Worm (Caenorhabditis elegans) whole organism, L3 larva: ENCODE measurements around the gene gmps-1.
A peak's percentile ranks its signal among the peaks of the same experiment; 100 is the strongest.

Experiments used
- R02D3.7 ChIP-seq: fragments of 150-350 bp; optimal IDR thresholded peaks from 2 replicates; lab custom pipeline; 2014; ENCODE audit warnings: missing biosample characterization, missing genetic modification characterization
- ZK546.5 ChIP-seq: sonication (generic microtip); optimal IDR thresholded peaks from 2 replicates; lab custom pipeline; 2017; ENCODE audit warnings: missing biosample characterization, missing genetic modification characterization
- aly-2 ChIP-seq: fragments of 150-350 bp; optimal IDR thresholded peaks from 2 replicates; lab custom pipeline; 2014; ENCODE audit warnings: missing biosample characterization, missing genetic modification characterization
- ama-1 ChIP-seq: fragments of 150-350 bp; optimal IDR thresholded peaks from 2 replicates; lab custom pipeline; 2018
- ceh-16 ChIP-seq: sonication (generic microtip); optimal IDR thresholded peaks from 2 replicates; lab custom pipeline; 2017; ENCODE audit warnings: missing biosample characterization, missing genetic modification characterization
- ceh-28 ChIP-seq: fragments of 150-350 bp; optimal IDR thresholded peaks from 2 replicates; lab custom pipeline; 2014; ENCODE audit warnings: missing biosample characterization, missing genetic modification reagents, missing genetic modification characterization
- ceh-82 ChIP-seq: fragments of 150-350 bp; optimal IDR thresholded peaks from 2 replicates; lab custom pipeline; 2014; ENCODE audit warnings: missing biosample characterization, missing genetic modification characterization
- ceh-9 ChIP-seq: sonication (generic microtip); optimal IDR thresholded peaks from 2 replicates; lab custom pipeline; 2018; ENCODE audit warnings: missing biosample characterization, missing genetic modification characterization
- egl-27 ChIP-seq: sonication (generic microtip); optimal IDR thresholded peaks from 4 replicates; lab custom pipeline; 2017; ENCODE audit warnings: missing biosample characterization, missing genetic modification reagents, missing genetic modification characterization
- egl-5 ChIP-seq: fragments of 150-350 bp; optimal IDR thresholded peaks from 2 replicates; lab custom pipeline; 2017; ENCODE audit warnings: missing biosample characterization, missing genetic modification reagents, missing genetic modification characterization, inconsistent platforms
- elt-2 ChIP-seq: sonication (generic microtip); optimal IDR thresholded peaks from 2 replicates; lab custom pipeline; 2016; ENCODE audit warnings: missing genetic modification reagents, mild to moderate bottlenecking, missing genetic modification characterization, missing compliant biosample characterization
- elt-3 ChIP-seq, 3 experiments: fragments of 150-350 bp in 1 of 3; sonication (generic microtip) in 2 of 3; optimal IDR thresholded peaks; 2 replicates in 2 of 3; 4 replicates in 1 of 3; lab custom pipeline; 2014 to 2017; ENCODE audit warnings: missing biosample characterization in 3 of 3, missing genetic modification characterization in 3 of 3
- eor-1 ChIP-seq, 2 experiments: fragments of 150-350 bp; optimal IDR thresholded peaks; 2 replicates each; lab custom pipeline; 2014 to 2018; ENCODE audit warnings: missing biosample characterization in 2 of 2, missing genetic modification characterization in 2 of 2
- fkh-10 ChIP-seq: sonication (generic microtip); optimal IDR thresholded peaks from 2 replicates; lab custom pipeline; 2017; ENCODE audit warnings: missing biosample characterization, missing genetic modification reagents, missing genetic modification characterization
- fkh-2 ChIP-seq: fragments of 150-350 bp; optimal IDR thresholded peaks from 2 replicates; lab custom pipeline; 2014; ENCODE audit warnings: missing biosample characterization, missing genetic modification reagents, missing genetic modification characterization
- hmg-11 ChIP-seq: sonication (generic microtip); optimal IDR thresholded peaks from 2 replicates; lab custom pipeline; 2016; ENCODE audit warnings: missing genetic modification characterization, missing compliant biosample characterization
- jun-1 ChIP-seq: fragments of 150-350 bp; optimal IDR thresholded peaks from 2 replicates; lab custom pipeline; 2014; ENCODE audit warnings: missing biosample characterization, missing genetic modification reagents, missing genetic modification characterization
- lin-15B ChIP-seq: fragments of 150-350 bp; optimal IDR thresholded peaks from 2 replicates; lab custom pipeline; 2014; ENCODE audit warnings: missing biosample characterization, missing genetic modification characterization
- lin-39 ChIP-seq: fragments of 150-350 bp; optimal IDR thresholded peaks from 2 replicates; lab custom pipeline; 2018; ENCODE audit warnings: missing biosample characterization, missing genetic modification reagents, missing genetic modification characterization
- lsy-12 ChIP-seq: sonication (generic microtip); optimal IDR thresholded peaks from 2 replicates; lab custom pipeline; 2016; ENCODE audit warnings: mild to moderate bottlenecking, missing genetic modification characterization, missing compliant biosample characterization
- nfya-1 ChIP-seq: sonication (generic microtip); optimal IDR thresholded peaks from 2 replicates; lab custom pipeline; 2017; ENCODE audit warnings: missing genetic modification characterization, mild to moderate bottlenecking, missing compliant biosample characterization, antibody characterized with exemption, moderate library complexity; ENCODE audit not compliant: insufficient read depth
- nhr-11 ChIP-seq: fragments of 150-350 bp; optimal IDR thresholded peaks from 2 replicates; lab custom pipeline; 2014; ENCODE audit warnings: missing biosample characterization, missing genetic modification characterization
- nhr-12 ChIP-seq: fragments of 150-350 bp; optimal IDR thresholded peaks from 2 replicates; lab custom pipeline; 2014; ENCODE audit warnings: missing biosample characterization, missing genetic modification characterization
- nhr-23 ChIP-seq: fragments of 150-350 bp; optimal IDR thresholded peaks from 2 replicates; lab custom pipeline; 2014; ENCODE audit warnings: missing biosample characterization, missing genetic modification reagents, missing genetic modification characterization
- nhr-237 ChIP-seq: fragments of 150-350 bp; optimal IDR thresholded peaks from 2 replicates; lab custom pipeline; 2014; ENCODE audit warnings: missing biosample characterization, missing genetic modification characterization
- nhr-25 ChIP-seq: sonication (generic microtip); optimal IDR thresholded peaks from 2 replicates; lab custom pipeline; 2017; ENCODE audit warnings: missing biosample characterization, missing genetic modification characterization
- nhr-28 ChIP-seq: fragments of 150-350 bp; optimal IDR thresholded peaks from 2 replicates; lab custom pipeline; 2014; ENCODE audit warnings: missing biosample characterization, missing genetic modification characterization
- nhr-43 ChIP-seq: sonication (generic microtip); optimal IDR thresholded peaks from 2 replicates; lab custom pipeline; 2016; ENCODE audit warnings: mild to moderate bottlenecking, missing genetic modification characterization, missing compliant biosample characterization; ENCODE audit not compliant: poor library complexity, severe bottlenecking
- nhr-67 ChIP-seq: fragments of 150-350 bp; optimal IDR thresholded peaks from 2 replicates; lab custom pipeline; 2014; ENCODE audit warnings: missing biosample characterization, missing genetic modification characterization
- pha-4 ChIP-seq: fragments of 150-350 bp; optimal IDR thresholded peaks from 2 replicates; lab custom pipeline; 2014; ENCODE audit warnings: missing biosample characterization, missing genetic modification reagents, missing genetic modification characterization
- pqm-1 ChIP-seq: fragments of 150-350 bp; optimal IDR thresholded peaks from 2 replicates; lab custom pipeline; 2017; ENCODE audit warnings: missing biosample characterization, missing genetic modification characterization, inconsistent platforms
- skn-1 ChIP-seq: fragments of 150-350 bp; optimal IDR thresholded peaks from 2 replicates; lab custom pipeline; 2014; ENCODE audit warnings: missing biosample characterization, missing genetic modification characterization
- zag-1 ChIP-seq: fragments of 150-350 bp; optimal IDR thresholded peaks from 2 replicates; lab custom pipeline; 2014; ENCODE audit warnings: missing biosample characterization, missing genetic modification characterization
- ztf-11 ChIP-seq: fragments of 150-350 bp; optimal IDR thresholded peaks from 2 replicates; lab custom pipeline; 2014; ENCODE audit warnings: missing biosample characterization, missing genetic modification characterization

gmps-1 gene

DNA sequence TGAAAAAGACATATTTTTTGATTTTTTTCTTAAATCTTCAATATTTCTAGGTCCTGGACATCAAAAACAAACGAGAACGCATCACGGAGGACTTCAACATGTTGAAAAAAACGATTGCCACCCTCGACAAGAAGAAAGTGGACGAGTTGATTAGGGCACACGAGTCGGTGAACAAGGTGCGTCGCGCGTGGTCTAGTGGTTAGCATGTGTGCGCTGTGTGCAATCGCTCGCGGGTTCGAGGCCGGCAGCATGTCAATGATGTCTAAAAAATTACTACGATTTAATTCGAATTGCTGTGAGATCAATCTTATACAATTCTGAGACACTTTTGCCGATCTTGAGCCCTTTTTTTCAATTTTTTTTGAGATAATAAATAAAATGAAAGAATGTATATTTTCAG is 28.5 kb downstream of the gmps-1 start (continued):
- peak; percentile 46 for TF ChIP-seq nhr-11
- TF ChIP-seq elt-2 (tag; lab: Kevin White, UChicago), result peak; percentile 58
- no peak for TF ChIP-seq ceh-9 (tag; lab: Kevin White, UChicago)
- TF ChIP-seq egl-27, result no peak
- TF ChIP-seq nhr-25 (tag; lab: Kevin White, UChicago), result peak; percentile 71
- TF ChIP-seq lin-15B (tag; lab: Kevin White, UChicago), result peak; percentile 45
- no peak for TF ChIP-seq nhr-237 (tag; lab: Kevin White, UChicago)
- no peak for TF ChIP-seq eor-1 (tag; optimal IDR thresholded peaks at IDR 0.05; lab: Kevin White, UChicago)
- peak; percentile 12 for TF ChIP-seq skn-1
- TF ChIP-seq R02D3.7 (tag; lab: Kevin White, UChicago), result peak; percentile 43
- no peak for TF ChIP-seq ZK546.5 (tag; lab: Kevin White, UChicago)
- TF ChIP-seq ama-1 (lab: Kevin White, UChicago), result peak; percentile 52

ce11 chrII:10838550-10838949 is 30.0 kb downstream of the gmps-1 start:
- TF ChIP-seq egl-5 (no peak), ZK546.5 (tag; lab: Kevin White, UChicago) (no peak), nfya-1 (tag; lab: Kevin White, UChicago) (peak; percentile 73), elt-2 (tag; lab: Kevin White, UChicago) (no peak), ztf-11 (no peak), hmg-11 (no peak), pqm-1 (tag; lab: Kevin White, UChicago) (no peak)
- TF ChIP-seq, all 47 proteins: peak for 1

DNA sequence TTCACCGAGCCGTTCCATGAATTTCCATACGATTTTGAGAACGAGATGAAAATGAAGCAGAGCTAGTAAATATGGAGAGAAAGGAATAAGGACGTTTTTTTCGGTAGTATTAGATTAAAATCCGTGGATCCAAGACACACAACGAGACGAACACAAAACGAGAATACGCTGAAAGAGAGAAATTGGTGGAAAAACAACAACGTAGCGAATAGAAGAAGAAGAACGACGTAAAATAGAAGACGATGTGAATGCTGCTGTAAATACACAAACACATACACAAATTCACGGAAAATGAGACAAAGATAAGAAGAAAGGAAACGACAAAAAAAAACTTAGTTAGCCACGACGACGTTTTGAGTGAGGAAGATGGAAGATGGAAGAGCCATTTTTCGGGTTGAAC is 33.8 kb downstream of the gmps-1 start:
- no peak for TF ChIP-seq nhr-23 (tag; lab: Kevin White, UChicago)
- TF ChIP-seq zag-1 (tag; lab: Kevin White, UChicago), result no peak
- no peak for TF ChIP-seq egl-5
- TF ChIP-seq nhr-28 (tag; lab: Kevin White, UChicago), result no peak
- no peak for TF ChIP-seq aly-2
- TF ChIP-seq, all 47 proteins: peak for 0

DNA sequence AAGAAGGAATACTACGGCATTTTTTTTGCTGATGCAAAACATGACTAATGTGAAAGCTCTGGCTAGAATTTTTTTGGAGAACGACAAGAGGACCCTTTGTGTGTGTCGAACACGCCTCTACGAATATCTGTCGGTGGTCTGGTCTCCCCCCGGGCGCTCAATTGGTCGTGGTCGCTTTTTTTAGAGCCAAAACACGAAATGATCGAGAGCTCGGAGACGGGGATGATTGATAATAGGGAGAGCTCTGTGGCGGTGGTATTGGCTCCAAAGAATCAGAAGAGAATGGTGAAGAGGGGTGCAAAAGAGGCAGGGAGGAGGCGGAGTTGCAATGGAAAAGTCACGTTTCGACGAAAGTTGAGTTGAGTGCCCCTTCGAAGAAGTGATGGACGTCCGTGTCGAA is 38.9 kb downstream of the gmps-1 start:
- TF ChIP-seq nfya-1 (tag; lab: Kevin White, UChicago) (peak; percentile 24), aly-2 (no peak), lin-39 (tag; lab: Kevin White, UChicago) (peak; percentile 84)

DNA sequence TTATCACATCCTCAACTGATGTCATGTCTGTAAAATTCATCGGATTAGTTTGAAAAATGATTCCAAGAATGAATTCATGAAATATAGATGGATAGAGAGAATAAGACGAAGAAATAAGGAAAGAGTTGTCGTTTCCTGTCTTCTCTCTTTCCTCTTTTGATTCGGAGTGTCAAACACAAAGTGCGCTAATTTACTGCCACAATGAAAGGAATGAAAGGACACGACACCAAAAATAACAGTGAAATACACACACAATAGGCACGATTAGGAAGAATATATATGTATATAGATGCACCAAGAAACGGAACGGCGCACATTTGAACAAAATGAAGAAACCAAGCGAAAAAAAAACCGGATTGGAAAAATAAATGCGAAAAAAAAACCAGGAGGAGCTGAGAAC is 39.4 kb downstream of the gmps-1 start, which contains the start of gene VM106R.1:
VM106R.1 (minus strand) TSS at position 101 of the 400 bp plus-strand sequence.
- TF ChIP-seq ceh-16 (tag; lab: Kevin White, UChicago), result no peak
- TF ChIP-seq nhr-67 (tag; lab: Kevin White, UChicago), result no peak
- TF ChIP-seq ZK546.5 (tag; lab: Kevin White, UChicago), result no peak
- TF ChIP-seq ceh-82, result no peak
- no peak for TF ChIP-seq ztf-11
- TF ChIP-seq zag-1 (tag; lab: Kevin White, UChicago), result no peak
- no peak for TF ChIP-seq jun-1 (tag; lab: Kevin White, UChicago)
- TF ChIP-seq elt-3 (tag; optimal IDR thresholded peaks at IDR 0.05; lab: Kevin White, UChicago), result no peak
- TF ChIP-seq ceh-28, result no peak
- no peak for TF ChIP-seq egl-5
- TF ChIP-seq nhr-25 (tag; lab: Kevin White, UChicago), result no peak

ce11 chrII:10824046-10824445 is 44.5 kb downstream of the gmps-1 start, which contains the start of the genes R06F6.12 and mix-1:
R06F6.12 (minus strand) TSS chrII:10824081.
mix-1 (plus strand) TSS chrII:10824246.
- peak; percentile 75 for TF ChIP-seq nfya-1 (tag; lab: Kevin White, UChicago)
- no peak for TF ChIP-seq nhr-12 (tag; lab: Kevin White, UChicago)
- TF ChIP-seq jun-1 (tag; lab: Kevin White, UChicago), result no peak
- TF ChIP-seq R02D3.7 (tag; lab: Kevin White, UChicago), result peak; percentile 7
- no peak for TF ChIP-seq elt-3 (tag; optimal IDR thresholded peaks at IDR 0.05; lab: Kevin White, UChicago)
- no peak for TF ChIP-seq zag-1 (tag; lab: Kevin White, UChicago)
- no peak for TF ChIP-seq egl-27
- no peak for TF ChIP-seq fkh-10
- peak; percentile 74 for TF ChIP-seq pha-4 (tag; lab: Kevin White, UChicago)
- peak; percentile 58 for TF ChIP-seq lin-15B (tag; lab: Kevin White, UChicago)
- no peak for TF ChIP-seq fkh-2 (tag; lab: Kevin White, UChicago)
- TF ChIP-seq lsy-12 (tag; lab: Kevin White, UChicago), result no peak
- peak; percentile 75 for TF ChIP-seq hmg-11
- TF ChIP-seq nhr-237 (tag; lab: Kevin White, UChicago), result no peak
- TF ChIP-seq elt-2 (tag; lab: Kevin White, UChicago), result peak; percentile 8
- TF ChIP-seq nhr-23 (tag; lab: Kevin White, UChicago), result peak; percentile 51
- peak; percentile 62 for TF ChIP-seq nhr-43 (tag; lab: Kevin White, UChicago)
